Fruit fly (Drosophila melanogaster) whole organism, embryonic: ENCODE data around the gene uif.

Source experiments
- Antp ChIP-seq: fragments of 200-800 bp; sonication (Bioruptor generic); optimal IDR thresholded peaks from 3 replicates; lab custom pipeline; 2016; ENCODE audit warnings: missing biosample characterization, missing genetic modification characterization
- CG11093 ChIP-seq: fragments of 200-800 bp; sonication (Bioruptor generic); IDR thresholded peaks from 3 replicates; pipeline ENCODE4 v1.3.6; 2022; ENCODE audit warnings: missing biosample characterization, missing genetic modification characterization
- CG11504 ChIP-seq: fragments of 200-800 bp; sonication (Bioruptor generic); optimal IDR thresholded peaks from 3 replicates; lab custom pipeline; 2019; ENCODE audit warnings: missing biosample characterization, mild to moderate bottlenecking, missing genetic modification characterization, moderate library complexity
- CG13123 ChIP-seq: fragments of 200-800 bp; sonication (Bioruptor generic); optimal IDR thresholded peaks from 2 replicates; lab custom pipeline; 2016; ENCODE audit warnings: missing biosample characterization, missing genetic modification characterization
- CG14965 ChIP-seq: fragments of 200-800 bp; sonication (Bioruptor generic); optimal IDR thresholded peaks from 2 replicates; lab custom pipeline; 2016; ENCODE audit warnings: missing biosample characterization, missing genetic modification characterization, borderline replicate concordance
- CG15073 ChIP-seq: fragments of 200-800 bp; sonication (Bioruptor generic); optimal IDR thresholded peaks from 2 replicates; lab custom pipeline; 2016; ENCODE audit warnings: missing biosample characterization, missing genetic modification characterization
- CG15479 ChIP-seq: fragments of 200-800 bp; sonication (Bioruptor generic); optimal IDR thresholded peaks from 3 replicates; lab custom pipeline; 2019; ENCODE audit warnings: missing biosample characterization, mild to moderate bottlenecking, missing genetic modification characterization, moderate library complexity
- CG17186 ChIP-seq: fragments of 200-800 bp; sonication (Bioruptor generic); optimal IDR thresholded peaks from 3 replicates; lab custom pipeline; 2017; ENCODE audit warnings: missing biosample characterization, missing genetic modification reagents, missing genetic modification characterization
- CG17361 ChIP-seq: fragments of 200-800 bp; sonication (Bioruptor generic); IDR thresholded peaks from 3 replicates; pipeline ENCODE4 v1.3.6; 2022; ENCODE audit warnings: missing biosample characterization, missing genetic modification characterization
- CG2712 ChIP-seq: fragments of 200-800 bp; optimal IDR thresholded peaks from 3 replicates; lab custom pipeline; 2019; ENCODE audit warnings: missing biosample characterization, mild to moderate bottlenecking, missing genetic modification characterization, moderate library complexity
- CG43689 ChIP-seq: fragments of 200-800 bp; sonication (Bioruptor generic); IDR thresholded peaks from 2 replicates; pipeline ENCODE4 v1.3.6; 2022; ENCODE audit warnings: missing biosample characterization, missing genetic modification characterization
- CG7372 ChIP-seq: fragments of 200-800 bp; sonication (Bioruptor generic); IDR thresholded peaks from 2 replicates; pipeline ENCODE4 v1.3.6; 2022; ENCODE audit warnings: missing biosample characterization, missing genetic modification characterization
- CG7928 ChIP-seq: fragments of 200-800 bp; sonication (Bioruptor generic); optimal IDR thresholded peaks from 2 replicates; lab custom pipeline; 2017; ENCODE audit warnings: missing biosample characterization, mild to moderate bottlenecking, missing genetic modification characterization
- CG8281 ChIP-seq: fragments of 200-800 bp; sonication (Bioruptor generic); optimal IDR thresholded peaks from 2 replicates; lab custom pipeline; 2018; ENCODE audit warnings: missing biosample characterization, mild to moderate bottlenecking, missing genetic modification characterization, moderate library complexity
- CG8388 ChIP-seq: fragments of 200-800 bp; sonication (Bioruptor generic); optimal IDR thresholded peaks from 2 replicates; lab custom pipeline; 2019; ENCODE audit warnings: missing biosample characterization, mild to moderate bottlenecking, missing genetic modification characterization, moderate library complexity
- CG9437 ChIP-seq: fragments of 200-800 bp; sonication (Bioruptor generic); optimal IDR thresholded peaks from 2 replicates; lab custom pipeline; 2018; ENCODE audit warnings: missing biosample characterization, mild to moderate bottlenecking, missing genetic modification characterization
- CoRest ChIP-seq: fragments of 200-800 bp; sonication (Bioruptor generic); optimal IDR thresholded peaks from 3 replicates; lab custom pipeline; 2018; ENCODE audit warnings: missing biosample characterization, mild to moderate bottlenecking, missing genetic modification characterization, moderate library complexity
- Dek ChIP-seq: fragments of 200-800 bp; sonication (Bioruptor generic); optimal IDR thresholded peaks from 3 replicates; lab custom pipeline; 2019; ENCODE audit warnings: missing biosample characterization, mild to moderate bottlenecking, missing genetic modification characterization, moderate library complexity
- Dfd ChIP-seq, 2 experiments: fragments of >200 bp; optimal IDR thresholded peaks; 2 replicates each; lab custom pipeline; 2017; ENCODE audit warnings: missing biosample characterization in 2 of 2, missing genetic modification characterization in 2 of 2
- Doc2 ChIP-seq: fragments of 200-800 bp; sonication (Bioruptor generic); IDR thresholded peaks from 2 replicates; pipeline ENCODE4 v1.3.6; 2022; ENCODE audit warnings: missing biosample characterization, missing genetic modification characterization
- Dref ChIP-seq: fragments of 200-800 bp; sonication (Bioruptor generic); IDR thresholded peaks from 2 replicates; pipeline ENCODE4 v1.3.6; 2022; ENCODE audit warnings: missing biosample characterization, missing genetic modification characterization
- E2f1 ChIP-seq: fragments of 200-800 bp; sonication (Bioruptor generic); IDR thresholded peaks from 2 replicates; pipeline ENCODE4 v1.3.6; 2022; ENCODE audit warnings: missing biosample characterization, missing genetic modification characterization
- Ets97D ChIP-seq: fragments of 200-800 bp; sonication (Bioruptor generic); optimal IDR thresholded peaks from 3 replicates; lab custom pipeline; 2016; ENCODE audit warnings: missing biosample characterization, missing genetic modification characterization
- Kr ChIP-seq: fragments of 200-800 bp; sonication (Bioruptor generic); optimal IDR thresholded peaks from 2 replicates; lab custom pipeline; 2017; ENCODE audit warnings: missing biosample characterization, mild to moderate bottlenecking, missing genetic modification characterization
- Mes4 ChIP-seq: fragments of 200-800 bp; sonication (Bioruptor generic); optimal IDR thresholded peaks from 2 replicates; lab custom pipeline; 2016; ENCODE audit warnings: missing biosample characterization, missing genetic modification characterization
- NC2β ChIP-seq: fragments of 200-800 bp; sonication (Bioruptor generic); optimal IDR thresholded peaks from 2 replicates; lab custom pipeline; 2016; ENCODE audit warnings: missing biosample characterization, missing genetic modification characterization
- Nf-YA ChIP-seq: fragments of 200-800 bp; sonication (Bioruptor generic); IDR thresholded peaks from 2 replicates; pipeline ENCODE4 v1.3.6; 2022; ENCODE audit warnings: missing biosample characterization, missing genetic modification characterization
- Side ChIP-seq: fragments of 200-800 bp; sonication (Bioruptor generic); optimal IDR thresholded peaks from 2 replicates; lab custom pipeline; 2016; ENCODE audit warnings: missing biosample characterization, missing genetic modification characterization
- Six4 ChIP-seq: fragments of 200-800 bp; sonication (Bioruptor generic); optimal IDR thresholded peaks from 2 replicates; lab custom pipeline; 2016; ENCODE audit warnings: missing biosample characterization, missing genetic modification characterization
- Sox100B ChIP-seq: fragments of 200-800 bp; sonication (Bioruptor generic); optimal IDR thresholded peaks from 3 replicates; lab custom pipeline; 2018; ENCODE audit warnings: missing biosample characterization, mild to moderate bottlenecking, missing genetic modification characterization
- Sry-δ ChIP-seq: fragments of 200-800 bp; sonication (Bioruptor generic); optimal IDR thresholded peaks from 2 replicates; lab custom pipeline; 2016; ENCODE audit warnings: missing biosample characterization, missing genetic modification characterization
- al ChIP-seq: fragments of 200-800 bp; sonication (Bioruptor generic); IDR thresholded peaks from 2 replicates; pipeline ENCODE4 v1.3.6; 2022; ENCODE audit warnings: missing biosample characterization, missing genetic modification characterization
- ara ChIP-seq: fragments of 200-800 bp; sonication (Bioruptor generic); IDR thresholded peaks from 2 replicates; pipeline ENCODE4 v1.3.6; 2022; ENCODE audit warnings: missing biosample characterization, missing genetic modification characterization
- bigmax ChIP-seq: fragments of 200-800 bp; sonication (Bioruptor generic); optimal IDR thresholded peaks from 2 replicates; lab custom pipeline; 2018; ENCODE audit warnings: missing biosample characterization, mild to moderate bottlenecking, missing genetic modification characterization
- dati ChIP-seq: fragments of 200-800 bp; sonication (Bioruptor generic); IDR thresholded peaks from 2 replicates; pipeline ENCODE4 v1.3.6; 2022; ENCODE audit warnings: missing biosample characterization, missing genetic modification characterization
- dm ChIP-seq: fragments of 200-800 bp; sonication (Bioruptor generic); optimal IDR thresholded peaks from 3 replicates; lab custom pipeline; 2016; ENCODE audit warnings: missing biosample characterization, missing genetic modification characterization
- exex ChIP-seq: fragments of 200-800 bp; sonication (Bioruptor generic); optimal IDR thresholded peaks from 4 replicates; lab custom pipeline; 2018; ENCODE audit warnings: missing biosample characterization, mild to moderate bottlenecking, missing genetic modification characterization, moderate library complexity
- fd102C ChIP-seq: fragments of 200-800 bp; sonication (Bioruptor generic); optimal IDR thresholded peaks from 2 replicates; lab custom pipeline; 2018; ENCODE audit warnings: missing biosample characterization, mild to moderate bottlenecking, missing genetic modification characterization, moderate library complexity
- hb ChIP-seq: fragments of 200-800 bp; sonication (Bioruptor generic); IDR thresholded peaks from 3 replicates; pipeline ENCODE4 v1.3.6; 2022; ENCODE audit warnings: missing biosample characterization, missing genetic modification characterization; ENCODE audit not compliant: partially characterized antibody
- nmo ChIP-seq: fragments of 200-800 bp; sonication (Bioruptor generic); optimal IDR thresholded peaks from 2 replicates; lab custom pipeline; 2018; ENCODE audit warnings: missing biosample characterization, mild to moderate bottlenecking, missing genetic modification characterization, moderate library complexity
- otp ChIP-seq: fragments of 200-800 bp; sonication (Bioruptor generic); IDR thresholded peaks from 3 replicates; pipeline ENCODE4, ENCODE4 v1.3.6; 2022; ENCODE audit warnings: missing biosample characterization, missing genetic modification characterization
- pho ChIP-seq: fragments of 200-800 bp; sonication (Bioruptor generic); optimal IDR thresholded peaks from 2 replicates; lab custom pipeline; 2016; ENCODE audit warnings: missing biosample characterization, missing genetic modification characterization
- scrt ChIP-seq: fragments of 200-800 bp; sonication (Bioruptor generic); optimal IDR thresholded peaks from 2 replicates; lab custom pipeline; 2018; ENCODE audit warnings: missing biosample characterization, mild to moderate bottlenecking, missing genetic modification characterization, moderate library complexity
- sob ChIP-seq: fragments of 200-800 bp; sonication (Bioruptor generic); IDR thresholded peaks from 2 replicates; pipeline ENCODE4 v1.3.6; 2022; ENCODE audit warnings: missing biosample characterization, missing genetic modification characterization
- sr ChIP-seq: fragments of 200-800 bp; sonication (Bioruptor generic); IDR thresholded peaks from 3 replicates; pipeline ENCODE4 v1.3.6; 2022; ENCODE audit warnings: missing biosample characterization, missing genetic modification characterization
- tap ChIP-seq: fragments of 200-800 bp; optimal IDR thresholded peaks from 3 replicates; lab custom pipeline; 2019; ENCODE audit warnings: missing biosample characterization, mild to moderate bottlenecking, missing genetic modification characterization, moderate library complexity
- tio ChIP-seq: fragments of 200-800 bp; sonication (Bioruptor generic); optimal IDR thresholded peaks from 2 replicates; lab custom pipeline; 2017; ENCODE audit warnings: missing biosample characterization, missing genetic modification characterization, inconsistent platforms
- unc-4 ChIP-seq: fragments of 200-800 bp; sonication (Bioruptor generic); IDR thresholded peaks from 2 replicates; pipeline ENCODE4 v1.3.6; 2022; ENCODE audit warnings: missing biosample characterization, missing genetic modification characterization; ENCODE audit not compliant: partially characterized antibody
- vvl ChIP-seq: fragments of 200-800 bp; sonication (Bioruptor generic); IDR thresholded peaks from 2 replicates; pipeline ENCODE4 v1.3.6; 2022; ENCODE audit warnings: missing biosample characterization, missing genetic modification characterization
- z ChIP-seq: fragments of 200-800 bp; sonication (Bioruptor generic); IDR thresholded peaks from 3 replicates; pipeline ENCODE4 v1.3.6; 2022; ENCODE audit warnings: missing biosample characterization, missing genetic modification characterization

Gene uif

dm6 chr2L:7056189-7056926 lies 46.2 kb upstream of the uif start, which contains the start of gene Mnn1 (continued):
- TF ChIP-seq sob (GFP tag; lab: Robert Waterston, UW) (peak; percentile 30), CG13123 (no peak), CG8388 (GFP tag; lab: Kevin White, UChicago) (no peak), dati (no peak), CG15073 (no peak), CG11093 (GFP tag; lab: Robert Waterston, UW) (no peak), fd102C (no peak), hb (GFP tag; lab: Robert Waterston, UW) (no peak), pho (GFP tag; lab: Kevin White, UChicago) (peak; percentile 24), tio (GFP tag; lab: Kevin White, UChicago) (no peak), CG43689 (GFP tag; lab: Robert Waterston, UW) (no peak), nmo (peak; percentile 73), exex (tag; lab: Kevin White, UChicago) (no peak), al (GFP tag; lab: Robert Waterston, UW) (no peak), CoRest (tag; lab: Kevin White, UChicago) (no peak), CG17361 (GFP tag; lab: Robert Waterston, UW) (no peak), otp (GFP tag; lab: Robert Waterston, UW) (no peak), vvl (GFP tag; lab: Robert Waterston, UW) (peak; percentile 31; the same call in 1 of the 2 replicates), Mes4 (GFP tag; lab: Kevin White, UChicago) (no peak), scrt (GFP tag; lab: Kevin White, UChicago) (no peak), E2f1 (0 out of 2 replicates have a peak, but pooled peaks have one; percentile 15), CG7372 (GFP tag; lab: Robert Waterston, UW) (no peak), Sox100B (no peak), bigmax (GFP tag; lab: Kevin White, UChicago) (peak; percentile 30), CG15479 (GFP tag; lab: Kevin White, UChicago) (peak; percentile 87), Six4 (GFP tag; lab: Kevin White, UChicago) (peak; percentile 1), Doc2 (GFP tag; lab: Robert Waterston, UW) (no peak), Dfd (GFP tag; optimal IDR thresholded peaks at IDR 0.05; lab: Kevin White, UChicago) (no peak), CG2712 (tag; lab: Kevin White, UChicago) (peak; percentile 47), z (GFP tag; lab: Robert Waterston, UW) (no peak), CG11504 (peak; percentile 91), unc-4 (GFP tag; lab: Robert Waterston, UW) (peak; percentile 53; the same call in 1 of the 2 replicates), Ets97D (GFP tag; lab: Kevin White, UChicago) (peak; percentile 86), sr (no peak), CG17186 (GFP tag; lab: Kevin White, UChicago) (peak; percentile 66), tap (no peak), Dref (GFP tag; lab: Robert Waterston, UW) (0 out of 2 replicates have a peak, but pooled peaks have one; percentile 43), Sry-δ (peak; percentile 54), Antp (GFP tag; lab: Kevin White, UChicago) (peak; percentile 43), CG9437 (GFP tag; lab: Kevin White, UChicago) (no peak), dm (GFP tag; lab: Kevin White, UChicago) (peak; percentile 97), NC2β (peak; percentile 30), Kr (GFP tag; lab: Kevin White, UChicago) (no peak), Side (GFP tag; lab: Kevin White, UChicago) (peak; percentile 27), CG7928 (GFP tag; lab: Kevin White, UChicago) (no peak), CG14965 (GFP tag; lab: Kevin White, UChicago) (no peak), Dek (tag; lab: Kevin White, UChicago) (peak; percentile 31), CG8281 (tag; lab: Kevin White, UChicago) (no peak), Nf-YA (GFP tag; lab: Robert Waterston, UW) (no peak), ara (no peak)
